Fruit fly (Drosophila melanogaster) S2 (cell line): ENCODE results near the gene dnt.

Experiments used
- CG8478 ChIP-seq: fragments of >200 bp; optimal IDR thresholded peaks from 2 replicates; lab custom pipeline; 2018
- CTCF ChIP-seq, 2 experiments: fragments of >200 bp; optimal IDR thresholded peaks; 2 replicates each; lab custom pipeline; 2018

- TF ChIP-seq CTCF (optimal IDR thresholded peaks at IDR 0.05; lab: Kevin White, UChicago) = no peak
- TF ChIP-seq CG8478 (lab: Kevin White, UChicago) = no peak
Measured at dm6 chr2L:19320787-19321593, 42.0 kb downstream of the dnt start.
